Fruit fly (Drosophila melanogaster): Measurements from ENCODE around the gene TORIP.

Gene TORIP

dm6 chr3L:19813075-19813903 lies 8.4 kb upstream of the TORIP start, which contains the start of gene Cyp305a1 (continued):
- no peak for TF ChIP-seq CG12104 (GFP tag; optimal IDR thresholded peaks at IDR 0.05)
- no peak for TF ChIP-seq Optix (GFP tag; IDR thresholded peaks at IDR 0.05)
- no peak for TF ChIP-seq pan (optimal IDR thresholded peaks at IDR 0.05)
- TF ChIP-seq pan (GFP tag; optimal IDR thresholded peaks at IDR 0.05 in 1 of 2, IDR thresholded peaks at IDR 0.05 in 1 of 2), result no peak
- TF ChIP-seq lov (optimal IDR thresholded peaks at IDR 0.05), result no peak
- 0 out of 3 replicates have a peak, but pooled peaks have one; percentile 44 for TF ChIP-seq lov (GFP tag; IDR thresholded peaks at IDR 0.05)
- TF ChIP-seq Oaz (GFP tag; IDR thresholded peaks at IDR 0.05), result no peak
- TF ChIP-seq NfI (GFP tag; optimal IDR thresholded peaks at IDR 0.05), result no peak
- no peak for TF ChIP-seq ro (GFP tag; IDR thresholded peaks at IDR 0.05)
- TF ChIP-seq Dek (tag; optimal IDR thresholded peaks at IDR 0.05), result no peak
- TF ChIP-seq Med (GFP tag), result peak; percentile 79
- TF ChIP-seq tgo (GFP tag; IDR thresholded peaks at IDR 0.05), result no peak
- TF ChIP-seq CG6254 (GFP tag; optimal IDR thresholded peaks at IDR 0.05), result no peak
- TF ChIP-seq tio (GFP tag; optimal IDR thresholded peaks at IDR 0.05), result no peak
- TF ChIP-seq CG18619 (GFP tag; optimal IDR thresholded peaks at IDR 0.05), result no peak
- no peak for TF ChIP-seq bowl (GFP tag; IDR thresholded peaks at IDR 0.05)
- no peak; the same call in 1 of the 2 replicates for TF ChIP-seq MBD-R2 (GFP tag; IDR thresholded peaks at IDR 0.05)
- TF ChIP-seq CG3281 (GFP tag; optimal IDR thresholded peaks at IDR 0.05), result peak; percentile 14
- TF ChIP-seq CG2678 (tag; optimal IDR thresholded peaks at IDR 0.05), result no peak
- TF ChIP-seq pfk (GFP tag; optimal IDR thresholded peaks at IDR 0.05), result peak; percentile 37
- TF ChIP-seq CG8089 (GFP tag; optimal IDR thresholded peaks at IDR 0.05), result no peak
- no peak for TF ChIP-seq HLH4C (GFP tag; IDR thresholded peaks at IDR 0.05; ENCODE audit: partially characterized antibody)
- peak; percentile 70 for TF ChIP-seq mirr (GFP tag; optimal IDR thresholded peaks at IDR 0.05)
- no peak for TF ChIP-seq sisA (GFP tag; IDR thresholded peaks at IDR 0.05)
- no peak for TF ChIP-seq lilli (GFP tag; optimal IDR thresholded peaks at IDR 0.05)
- TF ChIP-seq so (GFP tag; IDR thresholded peaks at IDR 0.05), result no peak
- TF ChIP-seq Bdp1 (GFP tag; optimal IDR thresholded peaks at IDR 0.05), result no peak
- TF ChIP-seq grn (GFP tag; optimal IDR thresholded peaks at IDR 0.05), result peak; percentile 56
- TF ChIP-seq bsh (GFP tag; optimal IDR thresholded peaks at IDR 0.05), result no peak
- TF ChIP-seq CG6765 (GFP tag; optimal IDR thresholded peaks at IDR 0.05), result peak; percentile 20
- TF ChIP-seq gcm (GFP tag; optimal IDR thresholded peaks at IDR 0.05), result peak; percentile 78
- no peak for TF ChIP-seq sens-2 (GFP tag; IDR thresholded peaks at IDR 0.05)
- TF ChIP-seq CG9215 (GFP tag; IDR thresholded peaks at IDR 0.05), result no peak
- no peak for TF ChIP-seq yki (optimal IDR thresholded peaks at IDR 0.05)
- TF ChIP-seq CG9817 (tag; optimal IDR thresholded peaks at IDR 0.05), result no peak
- 0 out of 3 replicates have a peak, but pooled peaks have one; percentile 13 for TF ChIP-seq hb (GFP tag; IDR thresholded peaks at IDR 0.05; ENCODE audit: partially characterized antibody)
- no peak for TF ChIP-seq phol (tag; optimal IDR thresholded peaks at IDR 0.05)
- no peak for TF ChIP-seq CG34224 (GFP tag; IDR thresholded peaks at IDR 0.05; ENCODE audit: partially characterized antibody)
- no peak for TF ChIP-seq Gsc (GFP tag; IDR thresholded peaks at IDR 0.05)
- no peak for TF ChIP-seq CG4282 (GFP tag; optimal IDR thresholded peaks at IDR 0.05)
- no peak for TF ChIP-seq CG9932 (GFP tag; IDR thresholded peaks at IDR 0.05)
- TF ChIP-seq twi (tag; optimal IDR thresholded peaks at IDR 0.05), result peak; percentile 31
- no peak for TF ChIP-seq ci (GFP tag; IDR thresholded peaks at IDR 0.05)
- no peak for TF ChIP-seq ttk (GFP tag; IDR thresholded peaks at IDR 0.05)
- 0 out of 2 replicates have a peak, but pooled peaks have one; percentile 36 for TF ChIP-seq rib (GFP tag; IDR thresholded peaks at IDR 0.05)
- TF ChIP-seq CG9727 (GFP tag; optimal IDR thresholded peaks at IDR 0.05), result no peak
- TF ChIP-seq caup (GFP tag; optimal IDR thresholded peaks at IDR 0.05; ENCODE audit: severe bottlenecking), result peak; percentile 40
- no peak for TF ChIP-seq aop (GFP tag; IDR thresholded peaks at IDR 0.05)
- TF ChIP-seq D19A (tag; optimal IDR thresholded peaks at IDR 0.05), result peak; percentile 42
- TF ChIP-seq CG10431 (GFP tag; optimal IDR thresholded peaks at IDR 0.05), result no peak
